Fruit fly (Drosophila melanogaster) S2 (cell line): ENCODE results near the gene CG31642.

Experiments
- CG8478 ChIP-seq: fragments of >200 bp; optimal IDR thresholded peaks from 2 replicates; lab custom pipeline; 2018
- CTCF ChIP-seq, 2 experiments: fragments of >200 bp; optimal IDR thresholded peaks; 2 replicates each; lab custom pipeline; 2018

DNA sequence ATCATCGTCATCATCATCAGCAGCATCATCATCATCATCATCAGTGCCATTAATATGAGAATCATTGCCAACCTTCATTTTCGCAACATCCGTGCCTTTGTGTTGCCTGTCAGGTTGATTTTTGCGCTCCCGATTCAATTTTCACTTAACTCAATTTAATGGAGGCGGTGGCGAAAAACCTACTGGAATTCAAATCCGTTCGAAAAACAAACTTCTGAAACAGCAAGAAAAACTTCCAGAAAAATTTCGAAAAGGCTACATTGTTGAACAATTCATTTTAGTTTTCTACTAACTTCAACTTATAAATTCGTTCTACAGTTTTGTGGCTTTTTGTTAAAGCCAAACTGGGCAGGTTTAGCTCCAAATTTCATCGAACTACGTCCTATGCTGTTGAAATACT is 20.8 kb downstream of the CG31642 start, which contains the start of gene CG13991:
- TF ChIP-seq CG8478 (lab: Kevin White, UChicago) (no peak), CTCF (optimal IDR thresholded peaks at IDR 0.05; lab: Kevin White, UChicago) (no peak)
